Worm (Caenorhabditis elegans) whole organism, early embryonic: Measurements from ENCODE around the gene B0454.26.

ENCODE experiments used
- B0310.2 ChIP-seq: sonication (generic microtip); optimal IDR thresholded peaks from 2 replicates; lab custom pipeline; 2016; ENCODE audit warnings: mild to moderate bottlenecking, missing genetic modification characterization, missing compliant biosample characterization
- F13C5.2 ChIP-seq: sonication (generic microtip); optimal IDR thresholded peaks from 2 replicates; lab custom pipeline; 2017; ENCODE audit warnings: mild to moderate bottlenecking, missing genetic modification characterization, inconsistent platforms, missing compliant biosample characterization
- aly-1 ChIP-seq: sonication (generic microtip); optimal IDR thresholded peaks from 2 replicates; lab custom pipeline; 2016; ENCODE audit warnings: missing genetic modification characterization, missing compliant biosample characterization
- ama-1 ChIP-seq: fragments of 150-350 bp; optimal IDR thresholded peaks from 2 replicates; lab custom pipeline; 2014
- ceh-13 ChIP-seq: fragments of 200-800 bp; sonication (Bioruptor generic); optimal IDR thresholded peaks from 2 replicates; lab custom pipeline; 2018; ENCODE audit warnings: mild to moderate bottlenecking, missing genetic modification characterization, missing compliant biosample characterization
- ceh-36 ChIP-seq: sonication (generic microtip); optimal IDR thresholded peaks from 2 replicates; lab custom pipeline; 2016; ENCODE audit warnings: missing genetic modification characterization, inconsistent platforms, missing compliant biosample characterization
- ets-7 ChIP-seq: sonication (generic microtip); optimal IDR thresholded peaks from 2 replicates; lab custom pipeline; 2016; ENCODE audit warnings: missing genotype, missing genetic modification characterization, missing compliant biosample characterization
- flt-1 ChIP-seq: fragments of 200-800 bp; sonication (Bioruptor generic); IDR thresholded peaks from 2 replicates; pipeline ENCODE4 v1.3.6; 2022; ENCODE audit warnings: missing genetic modification characterization, missing compliant biosample characterization
- hmbx-1 ChIP-seq: sonication (generic microtip); optimal IDR thresholded peaks from 2 replicates; lab custom pipeline; 2016; ENCODE audit warnings: mild to moderate bottlenecking, missing genetic modification characterization, missing compliant biosample characterization
- hmg-4 ChIP-seq: fragments of 200-800 bp; sonication (Bioruptor generic); optimal IDR thresholded peaks from 2 replicates; lab custom pipeline; 2018; ENCODE audit warnings: mild to moderate bottlenecking, missing genetic modification characterization, missing compliant biosample characterization
- hnd-1 ChIP-seq: sonication (generic microtip); optimal IDR thresholded peaks from 2 replicates; lab custom pipeline; 2016; ENCODE audit warnings: missing genetic modification characterization, missing compliant biosample characterization
- pes-1 ChIP-seq: fragments of 200-800 bp; sonication (Bioruptor generic); IDR thresholded peaks from 2 replicates; pipeline ENCODE4 v1.3.6; 2022; ENCODE audit warnings: missing genetic modification reagents, missing genetic modification characterization, missing compliant biosample characterization
- scrt-1 ChIP-seq: fragments of 200-800 bp; sonication (Bioruptor generic); IDR thresholded peaks from 2 replicates; pipeline ENCODE4 v1.3.6; 2022; ENCODE audit warnings: missing genetic modification characterization, missing compliant biosample characterization
- sea-1 ChIP-seq: fragments of 200-800 bp; sonication (Bioruptor generic); conservative IDR thresholded peaks from 2 replicates; pipeline ENCODE4 v1.3.6; 2022; ENCODE audit warnings: missing genetic modification characterization, missing compliant biosample characterization
- tbx-11 ChIP-seq: fragments of 200-800 bp; sonication (Bioruptor generic); IDR thresholded peaks from 2 replicates; pipeline ENCODE4 v1.3.6; 2022; ENCODE audit warnings: missing genetic modification characterization, missing compliant biosample characterization
- tbx-37 ChIP-seq: fragments of 200-800 bp; sonication (Bioruptor generic); conservative IDR thresholded peaks from 2 replicates; pipeline ENCODE4 v1.3.6; 2022; ENCODE audit warnings: missing genetic modification reagents, missing genetic modification characterization, missing compliant biosample characterization
- tra-4 ChIP-seq: sonication (generic microtip); optimal IDR thresholded peaks from 2 replicates; lab custom pipeline; 2017; ENCODE audit warnings: missing genetic modification characterization, missing compliant biosample characterization

The B0454.26 gene

ce11 chrII:3052843-3053242 lies 14.5 kb upstream of the B0454.26 start:
- TF ChIP-seq hmg-4 (GFP tag; lab: Kevin White, UChicago) (no peak), aly-1 (no peak), tra-4 (tag; lab: Kevin White, UChicago) (no peak), B0310.2 (no peak), ets-7 (tag; lab: Kevin White, UChicago) (no peak), ama-1 (lab: Kevin White, UChicago) (no peak), flt-1 (GFP tag; lab: Robert Waterston, UW) (no peak), tbx-37 (GFP tag; lab: Robert Waterston, UW) (no peak), sea-1 (no peak), F13C5.2 (tag; lab: Kevin White, UChicago) (no peak), hnd-1 (tag; lab: Kevin White, UChicago) (no peak), scrt-1 (no peak), ceh-36 (tag; lab: Kevin White, UChicago) (no peak), pes-1 (GFP tag; lab: Robert Waterston, UW) (no peak)

DNA sequence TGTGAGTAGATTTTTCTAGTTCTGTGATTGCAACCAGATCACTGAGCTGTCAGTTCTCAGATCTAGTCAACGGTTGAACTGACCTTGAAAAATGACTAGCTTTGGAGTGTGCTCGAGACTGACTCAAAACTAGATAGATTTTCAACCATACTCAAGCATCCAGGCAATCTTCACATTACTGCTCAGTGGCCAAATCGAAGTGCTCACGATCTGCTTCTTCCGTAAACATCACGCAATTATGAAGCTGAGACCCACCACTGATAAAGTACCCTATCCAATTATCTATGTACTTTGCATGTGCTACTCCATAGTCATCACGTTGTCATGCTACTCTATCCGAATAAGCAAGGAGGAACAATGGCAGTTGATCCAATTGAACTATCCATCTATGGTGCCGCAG lies 13.0 kb upstream of the B0454.26 start:
- TF ChIP-seq ceh-13 (no peak), B0310.2 (no peak), pes-1 (GFP tag; lab: Robert Waterston, UW) (no peak), scrt-1 (no peak), tra-4 (tag; lab: Kevin White, UChicago) (no peak), hmg-4 (GFP tag; lab: Kevin White, UChicago) (no peak)

DNA sequence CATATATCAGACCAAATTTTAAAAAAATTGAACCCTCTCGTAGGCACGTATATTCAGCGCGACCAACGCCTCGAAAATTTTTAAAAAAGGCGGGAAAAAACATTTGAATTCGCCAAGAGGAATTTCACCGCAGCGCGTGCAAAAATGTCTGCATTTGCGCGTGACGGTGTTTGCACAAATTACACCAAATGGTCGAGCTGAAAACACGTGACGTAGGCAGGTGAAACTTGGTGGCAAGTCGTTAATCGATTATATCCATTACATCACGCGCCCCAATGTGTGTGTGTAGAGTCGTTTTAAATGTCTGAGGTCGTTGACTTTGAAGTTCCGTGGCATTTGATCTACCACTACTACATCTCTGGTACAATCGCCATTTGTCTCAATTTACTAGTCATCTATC lies 12.3 kb upstream of the B0454.26 start, which contains the start of gene sri-31:
Gene sri-31 (plus strand): TSS at position 301 of the 400 bp plus-strand sequence.
- TF ChIP-seq hnd-1 (tag; lab: Kevin White, UChicago) (no peak), F13C5.2 (tag; lab: Kevin White, UChicago) (no peak), flt-1 (GFP tag; lab: Robert Waterston, UW) (no peak), sea-1 (no peak), ama-1 (lab: Kevin White, UChicago) (no peak), hmg-4 (GFP tag; lab: Kevin White, UChicago) (no peak), B0310.2 (no peak), ceh-36 (tag; lab: Kevin White, UChicago) (no peak), pes-1 (GFP tag; lab: Robert Waterston, UW) (no peak), tbx-11 (GFP tag; lab: Robert Waterston, UW) (no peak), scrt-1 (no peak), tbx-37 (GFP tag; lab: Robert Waterston, UW) (no peak), ets-7 (tag; lab: Kevin White, UChicago) (no peak), tra-4 (tag; lab: Kevin White, UChicago) (no peak), aly-1 (no peak), ceh-13 (no peak), hmbx-1 (tag; lab: Kevin White, UChicago) (no peak)

DNA sequence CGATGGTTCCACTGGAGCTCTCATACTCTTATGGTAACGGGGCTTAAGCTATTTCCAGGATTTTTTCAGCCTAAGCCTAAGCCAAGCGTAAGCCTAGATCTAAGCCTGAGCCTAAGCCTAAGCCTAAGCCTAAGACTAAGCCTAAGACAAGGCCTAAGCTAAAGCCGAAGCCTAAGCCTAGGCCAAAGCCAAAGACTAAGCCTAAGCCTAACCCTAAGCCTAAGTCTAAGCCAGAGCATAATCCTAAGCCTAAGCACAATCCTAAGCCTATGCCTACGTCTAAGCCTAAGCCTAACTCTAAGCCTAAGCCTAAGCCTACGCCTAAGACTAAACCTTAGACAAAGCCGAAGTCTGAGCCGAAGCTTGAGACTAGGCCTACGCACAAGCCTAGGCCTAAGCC lies 10.6 kb upstream of the B0454.26 start:
- TF ChIP-seq hnd-1 (tag; lab: Kevin White, UChicago), result no peak
- TF ChIP-seq ama-1 (lab: Kevin White, UChicago), result no peak
- no peak for TF ChIP-seq ets-7 (tag; lab: Kevin White, UChicago)
- no peak for TF ChIP-seq hmbx-1 (tag; lab: Kevin White, UChicago)
- peak; percentile 87 for TF ChIP-seq ceh-36 (tag; lab: Kevin White, UChicago)

ce11 chrII:3048378-3048777 lies 10.0 kb upstream of the B0454.26 start, which contains the start of gene sri-28:
sri-28 (plus strand) TSS chrII:3048678.
- TF ChIP-seq tra-4 (tag; lab: Kevin White, UChicago), result no peak

DNA sequence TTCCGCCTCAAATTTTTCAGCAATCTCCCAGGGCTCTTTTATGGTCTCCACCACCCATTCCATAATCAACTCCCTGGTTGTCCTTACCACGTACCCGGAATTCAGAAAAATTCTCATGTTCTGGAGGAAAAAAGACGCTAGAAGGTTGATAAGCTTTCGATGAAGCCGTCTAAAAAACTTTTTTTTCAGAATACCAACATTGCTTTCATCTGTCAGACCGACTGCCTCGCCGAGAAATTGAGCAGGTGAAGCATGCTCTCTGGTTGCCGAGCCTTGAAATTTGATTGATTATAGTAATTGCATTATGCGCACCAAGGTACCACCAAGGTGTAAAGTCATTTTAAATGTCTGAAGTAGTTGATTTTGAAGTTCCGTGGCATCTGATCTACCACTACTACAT lies 7.5 kb upstream of the B0454.26 start, which contains the start of gene sri-30:
Gene sri-30 (plus strand): TSS at position 301 of the 400 bp plus-strand sequence.
- TF ChIP-seq F13C5.2 (tag; lab: Kevin White, UChicago) (no peak), ceh-13 (no peak), B0310.2 (no peak), hnd-1 (tag; lab: Kevin White, UChicago) (no peak), sea-1 (no peak)

ce11 chrII:3045422-3045821 lies 7.1 kb upstream of the B0454.26 start:
- no peak for TF ChIP-seq tra-4 (tag; lab: Kevin White, UChicago)
- no peak for TF ChIP-seq ama-1 (lab: Kevin White, UChicago)
- TF ChIP-seq flt-1 (GFP tag; lab: Robert Waterston, UW), result no peak
- TF ChIP-seq sea-1, result no peak
- TF ChIP-seq scrt-1, result no peak
- TF ChIP-seq ceh-13, result no peak
- TF ChIP-seq hnd-1 (tag; lab: Kevin White, UChicago), result no peak
- no peak for TF ChIP-seq hmbx-1 (tag; lab: Kevin White, UChicago)
- TF ChIP-seq hmg-4 (GFP tag; lab: Kevin White, UChicago), result no peak
- TF ChIP-seq ceh-36 (tag; lab: Kevin White, UChicago), result no peak
- TF ChIP-seq tbx-11 (GFP tag; lab: Robert Waterston, UW), result no peak
- no peak for TF ChIP-seq ets-7 (tag; lab: Kevin White, UChicago)
- no peak for TF ChIP-seq aly-1
- no peak for TF ChIP-seq tbx-37 (GFP tag; lab: Robert Waterston, UW)

DNA sequence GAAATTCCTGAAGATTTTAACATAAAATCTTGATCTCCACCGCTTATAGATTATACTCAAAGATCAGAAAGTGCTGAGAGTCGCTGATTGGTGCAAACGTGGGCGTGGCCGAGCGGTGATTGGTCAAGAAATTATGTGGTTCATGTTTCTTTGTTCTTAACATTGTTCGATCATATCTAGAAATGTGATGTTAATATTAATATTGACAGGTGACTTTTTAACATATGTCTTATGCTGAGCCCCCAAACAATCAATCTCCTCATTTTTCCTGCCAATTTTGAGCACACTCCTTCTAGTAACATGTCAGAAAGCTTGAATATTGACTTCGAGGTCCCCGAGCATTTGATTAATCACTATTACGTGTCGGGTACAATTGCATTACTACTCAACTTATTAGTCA lies 5.7 kb upstream of the B0454.26 start, which contains the start of gene sri-29:
Gene sri-29 (plus strand): TSS at position 301 of the 400 bp plus-strand sequence.
- no peak for TF ChIP-seq aly-1
- no peak for TF ChIP-seq scrt-1
- TF ChIP-seq flt-1 (GFP tag; lab: Robert Waterston, UW), result no peak
- no peak for TF ChIP-seq tra-4 (tag; lab: Kevin White, UChicago)
- no peak for TF ChIP-seq hmg-4 (GFP tag; lab: Kevin White, UChicago)
- no peak for TF ChIP-seq B0310.2
- TF ChIP-seq pes-1 (GFP tag; lab: Robert Waterston, UW), result no peak
- TF ChIP-seq F13C5.2 (tag; lab: Kevin White, UChicago), result no peak
- no peak for TF ChIP-seq tbx-11 (GFP tag; lab: Robert Waterston, UW)
- TF ChIP-seq ceh-13, result no peak
- TF ChIP-seq tbx-37 (GFP tag; lab: Robert Waterston, UW), result no peak
- no peak for TF ChIP-seq hnd-1 (tag; lab: Kevin White, UChicago)
- TF ChIP-seq ets-7 (tag; lab: Kevin White, UChicago), result no peak
- no peak for TF ChIP-seq sea-1
- TF ChIP-seq ama-1 (lab: Kevin White, UChicago), result no peak
- TF ChIP-seq ceh-36 (tag; lab: Kevin White, UChicago), result no peak
- no peak for TF ChIP-seq hmbx-1 (tag; lab: Kevin White, UChicago)
